Worm (Caenorhabditis elegans) whole organism, L1 larva: ENCODE data around the gene C17F4.11.

ENCODE experiments used
- lin-15B ChIP-seq: fragments of 150-350 bp; sonication (generic microtip); optimal IDR thresholded peaks from 3 replicates; lab custom pipeline; 2014; ENCODE audit warnings: missing biosample characterization, missing genetic modification characterization
- nhr-20 ChIP-seq: sonication (generic microtip); optimal IDR thresholded peaks from 2 replicates; lab custom pipeline; 2016; ENCODE audit warnings: mild to moderate bottlenecking, missing genetic modification characterization, missing compliant biosample characterization
- nhr-77 ChIP-seq: fragments of 150-350 bp; optimal IDR thresholded peaks from 2 replicates; lab custom pipeline; 2014; ENCODE audit warnings: missing biosample characterization, missing genetic modification characterization

ce11 chrII:3225780-3226179 is 11.5 kb upstream of the C17F4.11 start, which contains the start of gene ZC239.17:
- TF ChIP-seq nhr-20 (tag; lab: Kevin White, UChicago) (no peak), lin-15B (no peak), nhr-77 (tag; lab: Kevin White, UChicago) (no peak)
